Worm (Caenorhabditis elegans): ENCODE results near the gene C05C12.1.
"Not testable (repeated sequence)": the region's sequence is repeated elsewhere in the genome, so short reads cannot be mapped to it uniquely, and the experiment has no call there.

Gene C05C12.1

ce11 chrIV:11253689-11254088 is at the start of gene C05C12.1:
Gene C05C12.1, plus strand, starts transcription at chrIV:11253989.
- not testable (repeated sequence) for TF ChIP-seq ceh-58 (GFP tag; IDR thresholded peaks at IDR 0.05); nhr-90 (tag; optimal IDR thresholded peaks at IDR 0.05); rec-8 (tag; optimal IDR thresholded peaks at IDR 0.05)

- TF ChIP-seq nhr-90 (tag; optimal IDR thresholded peaks at IDR 0.05) (no peak), F10E7.11 (tag; optimal IDR thresholded peaks at IDR 0.05) (no peak), sdz-38 (tag; optimal IDR thresholded peaks at IDR 0.05) (no peak), snpc-1.1 (tag; optimal IDR thresholded peaks at IDR 0.05; ENCODE audit: insufficient read depth) (no peak), ztf-18 (tag; optimal IDR thresholded peaks at IDR 0.05) (no peak), Y53G8AR.9 (GFP tag; conservative IDR thresholded peaks at IDR 0.05) (no peak), lin-54 (GFP tag; optimal IDR thresholded peaks at IDR 0.05) (no peak), B0261.1 (tag; optimal IDR thresholded peaks at IDR 0.05) (no peak), egl-44 (GFP tag; IDR thresholded peaks at IDR 0.05) (no peak), ceh-79 (tag; optimal IDR thresholded peaks at IDR 0.05) (no peak)
Measured at ce11 chrIV:11207186-11207585, 46.6 kb upstream of the C05C12.1 start, which contains the start of gene R07H5.9. Gene R07H5.9, plus strand, starts transcription at chrIV:11207486.

ce11 chrIV:11210781-11211256 is 43.0 kb upstream of the C05C12.1 start, which contains the start of gene adk-1:
Gene adk-1, minus strand, starts transcription at chrIV:11210831.
- no peak for TF ChIP-seq zim-3 (tag; optimal IDR thresholded peaks at IDR 0.05)
- peak; percentile 83 for TF ChIP-seq attf-3 (GFP tag; conservative IDR thresholded peaks at IDR 0.05)

ce11 chrIV:11211547-11211946 is 42.2 kb upstream of the C05C12.1 start:
- TF ChIP-seq nhr-80 (tag; optimal IDR thresholded peaks at IDR 0.05), result peak; percentile 70
- no peak for TF ChIP-seq mel-28 (tag; optimal IDR thresholded peaks at IDR 0.05; ENCODE audit: borderline replicate concordance)

ce11 chrIV:11212978-11213377 is 40.8 kb upstream of the C05C12.1 start:
- no peak for TF ChIP-seq nhr-80 (tag; optimal IDR thresholded peaks at IDR 0.05)
- TF ChIP-seq T07F8.4 (tag; optimal IDR thresholded peaks at IDR 0.05), result no peak
- TF ChIP-seq sea-2 (GFP tag; IDR thresholded peaks at IDR 0.05), result no peak
- TF ChIP-seq zim-3 (tag; optimal IDR thresholded peaks at IDR 0.05), result no peak
- no peak for TF ChIP-seq nfyb-1 (GFP tag; IDR thresholded peaks at IDR 0.05)
- TF ChIP-seq ztf-6 (GFP tag; IDR thresholded peaks at IDR 0.05), result no peak
- TF ChIP-seq dpff-1 (tag; optimal IDR thresholded peaks at IDR 0.05), result no peak
- no peak for TF ChIP-seq cebp-2 (GFP tag; IDR thresholded peaks at IDR 0.05)
- TF ChIP-seq Y95B8A.8 (GFP tag; IDR thresholded peaks at IDR 0.05), result no peak

- TF ChIP-seq nhr-27 (tag; optimal IDR thresholded peaks at IDR 0.05) (no peak), madf-8 (GFP tag; conservative IDR thresholded peaks at IDR 0.05) (no peak)
Measured at ce11 chrIV:11218037-11218436, 35.8 kb upstream of the C05C12.1 start, which contains the start of gene zip-6. Gene zip-6, minus strand, starts transcription at chrIV:11218137.

- TF ChIP-seq sdz-38 (tag; optimal IDR thresholded peaks at IDR 0.05), result no peak
- no peak for TF ChIP-seq ztf-26 (tag; optimal IDR thresholded peaks at IDR 0.05)
- TF ChIP-seq mel-28 (tag; optimal IDR thresholded peaks at IDR 0.05; ENCODE audit: borderline replicate concordance), result no peak
Measured at ce11 chrIV:11223878-11224277, 29.9 kb upstream of the C05C12.1 start, which contains the start of gene C29F4.3. Gene C29F4.3, minus strand, starts transcription at chrIV:11223978.

All from whole organism, young adult.